Worm (Caenorhabditis elegans) whole organism, L4 larva: ENCODE data around the gene T05A8.8.

ENCODE experiments used
- lim-7 ChIP-seq: fragments of 200-800 bp; sonication (Bioruptor generic); IDR thresholded peaks from 2 replicates; pipeline ENCODE4 v1.3.6; 2022; ENCODE audit warnings: missing genetic modification characterization, missing compliant biosample characterization
- skn-1 ChIP-seq: fragments of 150-350 bp; optimal IDR thresholded peaks from 2 replicates; lab custom pipeline; 2014; ENCODE audit warnings: missing biosample characterization, missing genetic modification characterization

ce11 chrII:2709942-2710341, 26.5 kb upstream of the T05A8.8 start, which contains the start of gene T05A8.1:
- TF ChIP-seq skn-1 (no peak), lim-7 (GFP tag; lab: Robert Waterston, UW) (no peak)
